Fruit fly (Drosophila melanogaster): Measurements from ENCODE around the gene mAChR-B.
"Not testable (repeated sequence)": the region's sequence is repeated elsewhere in the genome, so short reads cannot be mapped to it uniquely, and the experiment has no call there.

mAChR-B gene

dm6 chr3R:8049373-8049772, 9.7 kb upstream of the mAChR-B start, which contains the start of gene CG43061:
TSS of gene CG43061 (plus strand) at chr3R:8049673.
- TF ChIP-seq CG9705, rgr, sage (GFP tag; optimal IDR thresholded peaks at IDR 0.05): not testable (repeated sequence)

- TF ChIP-seq usp (GFP tag; optimal IDR thresholded peaks at IDR 0.05) (no peak), h (GFP tag; optimal IDR thresholded peaks at IDR 0.05) (peak; percentile 11), foxo (GFP tag; optimal IDR thresholded peaks at IDR 0.05) (no peak), sv (GFP tag; optimal IDR thresholded peaks at IDR 0.05) (peak; percentile 7), Jra (GFP tag; optimal IDR thresholded peaks at IDR 0.05) (no peak), lola (GFP tag; optimal IDR thresholded peaks at IDR 0.05) (no peak), N (GFP tag; optimal IDR thresholded peaks at IDR 0.05) (no peak), Hr83 (GFP tag; optimal IDR thresholded peaks at IDR 0.05; ENCODE audit: poor library complexity, severe bottlenecking) (no peak), ey (GFP tag; optimal IDR thresholded peaks at IDR 0.05) (peak; percentile 15), Hr78 (GFP tag; optimal IDR thresholded peaks at IDR 0.05) (no peak), fru (GFP tag; optimal IDR thresholded peaks at IDR 0.05) (no peak), Hnf4 (GFP tag; optimal IDR thresholded peaks at IDR 0.05) (no peak), sage (GFP tag; optimal IDR thresholded peaks at IDR 0.05) (no peak), dl (GFP tag; optimal IDR thresholded peaks at IDR 0.05; ENCODE audit: insufficient read depth in 1 of 2, partially characterized antibody in 2 of 2) (no peak), CG9705 (GFP tag; optimal IDR thresholded peaks at IDR 0.05) (no peak), pan (optimal IDR thresholded peaks at IDR 0.05) (no peak)
Observed at dm6 chr3R:8072635-8073034, 13.6 kb downstream of the mAChR-B start.

dm6 chr3R:8086952-8087351, 27.9 kb downstream of the mAChR-B start, which contains the start of gene CG7910:
TSS of gene CG7910 (plus strand) at chr3R:8087252.
- TF ChIP-seq Hr83 (GFP tag; optimal IDR thresholded peaks at IDR 0.05; ENCODE audit: poor library complexity, severe bottlenecking), result no peak
- TF ChIP-seq Myc (optimal IDR thresholded peaks at IDR 0.05), result no peak
- TF ChIP-seq woc (GFP tag; optimal IDR thresholded peaks at IDR 0.05), result no peak
- TF ChIP-seq psq (GFP tag; optimal IDR thresholded peaks at IDR 0.05), result no peak
- no peak for TF ChIP-seq N (GFP tag; optimal IDR thresholded peaks at IDR 0.05)
- no peak for TF ChIP-seq sage (GFP tag; optimal IDR thresholded peaks at IDR 0.05)
- TF ChIP-seq Hr78 (GFP tag; optimal IDR thresholded peaks at IDR 0.05), result no peak
- TF ChIP-seq Jra (GFP tag; optimal IDR thresholded peaks at IDR 0.05), result no peak
- TF ChIP-seq lola (GFP tag; optimal IDR thresholded peaks at IDR 0.05), result no peak
- no peak for TF ChIP-seq CG32264 (GFP tag; optimal IDR thresholded peaks at IDR 0.05)
- TF ChIP-seq Abd-B (GFP tag; optimal IDR thresholded peaks at IDR 0.05), result no peak
- TF ChIP-seq Vsx2 (GFP tag; optimal IDR thresholded peaks at IDR 0.05; ENCODE audit: partially characterized antibody), result no peak
- no peak for TF ChIP-seq tai (GFP tag; optimal IDR thresholded peaks at IDR 0.05)
- TF ChIP-seq sv (GFP tag; optimal IDR thresholded peaks at IDR 0.05), result no peak
- TF ChIP-seq CrebA (GFP tag; optimal IDR thresholded peaks at IDR 0.05; ENCODE audit: borderline replicate concordance), result no peak

dm6 chr3R:8093824-8094223, 34.7 kb downstream of the mAChR-B start, which contains the start of gene CG7900:
TSS of gene CG7900 (plus strand) at chr3R:8094124.
- TF ChIP-seq Hnf4 (GFP tag; optimal IDR thresholded peaks at IDR 0.05), result peak; percentile 3
- peak; percentile 6 for TF ChIP-seq Vsx2 (GFP tag; optimal IDR thresholded peaks at IDR 0.05; ENCODE audit: partially characterized antibody)
- TF ChIP-seq Dif (GFP tag; optimal IDR thresholded peaks at IDR 0.05; ENCODE audit: partially characterized antibody), result peak; percentile 73
- peak; percentile 2 for TF ChIP-seq Jra (GFP tag; optimal IDR thresholded peaks at IDR 0.05)
- peak; percentile 17 to 27 for TF ChIP-seq dl (GFP tag; optimal IDR thresholded peaks at IDR 0.05; ENCODE audit: insufficient read depth in 1 of 2, partially characterized antibody in 2 of 2)

- TF ChIP-seq Dif (GFP tag; optimal IDR thresholded peaks at IDR 0.05; ENCODE audit: partially characterized antibody) (peak; percentile 81), dl (GFP tag; optimal IDR thresholded peaks at IDR 0.05; ENCODE audit: insufficient read depth in 1 of 2, partially characterized antibody in 2 of 2) (peak; percentile 14 to 56), sv (GFP tag; optimal IDR thresholded peaks at IDR 0.05) (peak; percentile 17), ey (GFP tag; optimal IDR thresholded peaks at IDR 0.05) (no peak), rgr (GFP tag; optimal IDR thresholded peaks at IDR 0.05) (peak; percentile 61), Hnf4 (GFP tag; optimal IDR thresholded peaks at IDR 0.05) (peak; percentile 66), Rel (GFP tag; optimal IDR thresholded peaks at IDR 0.05) (no peak), Rel (tag; optimal IDR thresholded peaks at IDR 0.05) (peak; percentile 46), br (GFP tag; optimal IDR thresholded peaks at IDR 0.05) (peak; percentile 24), Sp1 (GFP tag; optimal IDR thresholded peaks at IDR 0.05) (peak; percentile 62), lola (GFP tag; optimal IDR thresholded peaks at IDR 0.05) (no peak), OdsH (GFP tag; optimal IDR thresholded peaks at IDR 0.05) (peak; percentile 49), Vsx2 (GFP tag; optimal IDR thresholded peaks at IDR 0.05; ENCODE audit: partially characterized antibody) (peak; percentile 92), sage (GFP tag; optimal IDR thresholded peaks at IDR 0.05) (peak; percentile 20), tai (GFP tag; optimal IDR thresholded peaks at IDR 0.05) (peak; percentile 26), foxo (GFP tag; optimal IDR thresholded peaks at IDR 0.05) (peak; percentile 22 to 55), fru (GFP tag; optimal IDR thresholded peaks at IDR 0.05) (peak; percentile 28), Mio (GFP tag; optimal IDR thresholded peaks at IDR 0.05) (no peak), CG9705 (GFP tag; optimal IDR thresholded peaks at IDR 0.05) (no peak), Jra (GFP tag; optimal IDR thresholded peaks at IDR 0.05) (peak; percentile 35), psq (GFP tag; optimal IDR thresholded peaks at IDR 0.05) (peak; percentile 93), HLH106 (tag; optimal IDR thresholded peaks at IDR 0.05) (peak; percentile 16), Abd-B (GFP tag; optimal IDR thresholded peaks at IDR 0.05) (no peak), h (GFP tag; optimal IDR thresholded peaks at IDR 0.05) (peak; percentile 66), dsf (GFP tag; optimal IDR thresholded peaks at IDR 0.05; ENCODE audit: borderline replicate concordance) (peak; percentile 44), brk (GFP tag; optimal IDR thresholded peaks at IDR 0.05) (peak; percentile 78), CrebA (GFP tag; optimal IDR thresholded peaks at IDR 0.05; ENCODE audit: borderline replicate concordance) (no peak), dmrt93B (GFP tag; optimal IDR thresholded peaks at IDR 0.05) (no peak), Hr83 (GFP tag; optimal IDR thresholded peaks at IDR 0.05; ENCODE audit: poor library complexity, severe bottlenecking) (peak; percentile 89), Myc (optimal IDR thresholded peaks at IDR 0.05) (peak; percentile 22)
Observed at dm6 chr3R:8105088-8105542, 46.0 kb downstream of the mAChR-B start, which contains the start of gene puc. TSS of gene puc (plus strand) at chr3R:8105332.

Measured in whole organism, wandering third instar larva.